Worm (Caenorhabditis elegans): Measurements from ENCODE around the gene nsph-3.1.

DNA sequence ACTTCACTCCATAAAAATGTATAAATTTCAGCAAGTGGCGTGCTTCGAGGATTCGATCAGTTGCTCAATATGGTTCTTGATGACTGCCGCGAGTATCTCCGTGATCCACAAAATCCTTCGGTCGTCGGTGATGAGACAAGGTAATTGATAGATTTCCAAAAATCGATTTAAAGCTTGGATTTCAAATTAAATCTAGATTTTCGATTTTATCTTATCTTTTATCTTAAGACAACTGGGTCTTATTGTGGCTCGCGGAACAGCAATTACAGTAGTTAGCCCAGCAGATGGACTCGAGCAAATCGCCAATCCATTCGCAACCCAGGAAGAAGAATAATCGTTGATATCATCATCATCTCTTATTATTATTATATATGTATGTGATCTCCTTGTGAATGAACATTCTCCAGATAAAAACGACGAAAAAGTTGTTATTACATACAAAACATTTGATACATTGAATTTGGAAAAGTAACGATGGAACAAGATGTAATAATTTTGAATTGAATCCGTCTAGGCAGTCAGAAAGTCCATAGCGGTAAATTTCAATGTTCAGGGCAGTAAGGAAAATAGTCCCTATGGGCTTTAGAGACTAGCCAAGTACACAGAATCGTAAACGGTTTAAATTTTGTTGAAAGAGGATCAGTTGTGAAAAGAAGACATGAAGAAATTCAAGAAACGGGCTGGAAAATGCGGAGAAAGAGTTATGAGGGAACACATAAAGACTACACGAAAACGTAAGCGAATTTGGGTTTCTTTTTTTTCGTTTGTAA lies 15.6 kb upstream of the nsph-3.1 start:
- no peak for TF ChIP-seq sma-3 (GFP tag; optimal IDR thresholded peaks at IDR 0.05)
- peak; percentile 66 for TF ChIP-seq ama-1 (optimal IDR thresholded peaks at IDR 0.05)
- TF ChIP-seq lin-11 (tag; optimal IDR thresholded peaks at IDR 0.05): no peak
- TF ChIP-seq nhr-77 (tag; optimal IDR thresholded peaks at IDR 0.05): no peak
- no peak for TF ChIP-seq unc-39 (tag; optimal IDR thresholded peaks at IDR 0.05)
- TF ChIP-seq elt-1 (tag; optimal IDR thresholded peaks at IDR 0.05): no peak
- TF ChIP-seq ztf-4 (tag; optimal IDR thresholded peaks at IDR 0.05): peak; percentile 31
- no peak for TF ChIP-seq ztf-1 (GFP tag; conservative IDR thresholded peaks at IDR 0.05)
